Worm (Caenorhabditis elegans) whole organism, late embryonic: ENCODE measurements around the gene bnc-1.

ENCODE experiments used
- hlh-6 ChIP-seq: sonication (generic microtip); optimal IDR thresholded peaks from 2 replicates; lab custom pipeline; 2016; ENCODE audit warnings: missing genotype, missing genetic modification characterization, missing compliant biosample characterization
- zip-5 ChIP-seq: sonication (generic microtip); optimal IDR thresholded peaks from 2 replicates; lab custom pipeline; 2016; ENCODE audit warnings: missing genetic modification characterization, missing compliant biosample characterization

DNA sequence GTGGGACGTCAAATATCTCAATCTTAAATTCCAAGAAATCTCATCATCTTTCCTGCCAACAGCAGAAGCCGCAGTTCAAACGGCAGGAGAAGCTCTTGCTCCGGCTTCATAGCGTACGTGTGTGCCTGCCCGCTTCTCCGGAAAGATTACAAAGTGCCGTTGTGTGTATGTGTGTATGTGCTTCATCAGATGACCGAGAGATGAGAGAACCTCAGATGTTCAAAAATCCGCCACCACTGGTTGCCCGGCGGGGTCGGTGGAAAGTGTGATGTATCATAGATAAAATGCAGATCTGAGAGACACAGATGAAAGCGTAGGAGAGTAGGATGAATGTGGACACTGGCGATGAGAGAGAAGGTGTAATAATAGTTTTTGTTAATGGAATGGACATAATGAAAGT lies 43.4 kb downstream of the bnc-1 start:
- TF ChIP-seq hlh-6 (tag; lab: Kevin White, UChicago) (no peak), zip-5 (tag; lab: Kevin White, UChicago) (no peak)
